Fruit fly (Drosophila melanogaster) whole organism, wandering third instar larva: ENCODE results near the gene CG42822.
A peak's percentile ranks its signal among the peaks of the same experiment; 100 is the strongest.

Experiments
- Abd-B ChIP-seq: fragments of >200 bp; optimal IDR thresholded peaks from 2 replicates; lab custom pipeline; 2017; ENCODE audit warnings: missing biosample characterization, missing genetic modification characterization
- CG32264 ChIP-seq: fragments of 200-800 bp; sonication (Bioruptor generic); optimal IDR thresholded peaks from 2 replicates; lab custom pipeline; 2016; ENCODE audit warnings: missing biosample characterization, missing genetic modification characterization
- CG9705 ChIP-seq: fragments of 200-800 bp; sonication (Bioruptor generic); optimal IDR thresholded peaks from 2 replicates; lab custom pipeline; 2018; ENCODE audit warnings: missing biosample characterization, mild to moderate bottlenecking, missing genetic modification characterization
- CrebA ChIP-seq: fragments of 200-800 bp; sonication (Bioruptor generic); optimal IDR thresholded peaks from 2 replicates; lab custom pipeline; 2016; ENCODE audit warnings: missing biosample characterization, mild to moderate bottlenecking, missing genetic modification characterization, borderline replicate concordance
- Dfd ChIP-seq: fragments of >200 bp; optimal IDR thresholded peaks from 2 replicates; lab custom pipeline; 2017; ENCODE audit warnings: missing biosample characterization, missing genetic modification characterization
- Dif ChIP-seq: fragments of 200-275, 200-300 bp; sonication (Bioruptor generic); optimal IDR thresholded peaks from 2 replicates; lab custom pipeline; 2018; ENCODE audit warnings: missing biosample characterization, missing genetic modification characterization; ENCODE audit not compliant: partially characterized antibody
- GATAd ChIP-seq: sonication (Bioruptor generic); optimal IDR thresholded peaks from 2 replicates; lab custom pipeline; 2016; ENCODE audit warnings: missing biosample characterization, missing genetic modification characterization
- HLH106 ChIP-seq: fragments of 200-800 bp; optimal IDR thresholded peaks from 3 replicates; lab custom pipeline; 2019; ENCODE audit warnings: missing biosample characterization, mild to moderate bottlenecking, missing genetic modification characterization, moderate library complexity
- Hnf4 ChIP-seq: fragments of 200-800 bp; sonication (Bioruptor generic); optimal IDR thresholded peaks from 2 replicates; lab custom pipeline; 2016; ENCODE audit warnings: missing biosample characterization, mild to moderate bottlenecking, missing genetic modification characterization
- Hr78 ChIP-seq: fragments of >200 bp; optimal IDR thresholded peaks from 2 replicates; lab custom pipeline; 2017; ENCODE audit warnings: missing biosample characterization, missing genetic modification characterization
- Hr83 ChIP-seq: fragments of 200-300 bp; sonication (Bioruptor generic); optimal IDR thresholded peaks from 2 replicates; lab custom pipeline; 2016; ENCODE audit warnings: missing biosample characterization, mild to moderate bottlenecking, missing genetic modification characterization, moderate library complexity; ENCODE audit not compliant: poor library complexity, severe bottlenecking
- Jra ChIP-seq: sonication (Bioruptor generic); optimal IDR thresholded peaks from 2 replicates; lab custom pipeline; 2016; ENCODE audit warnings: missing biosample characterization, missing genetic modification characterization
- Mio ChIP-seq: sonication (Bioruptor generic); optimal IDR thresholded peaks from 2 replicates; lab custom pipeline; 2016; ENCODE audit warnings: missing biosample characterization, missing genetic modification characterization
- Myc ChIP-seq: fragments of >200 bp; optimal IDR thresholded peaks from 2 replicates; lab custom pipeline; 2017
- N ChIP-seq: fragments of >200 bp; optimal IDR thresholded peaks from 2 replicates; lab custom pipeline; 2018; ENCODE audit warnings: missing biosample characterization, missing external identifiers, missing genetic modification characterization
- OdsH ChIP-seq: fragments of 200-800 bp; sonication (Bioruptor generic); optimal IDR thresholded peaks from 2 replicates; lab custom pipeline; 2016; ENCODE audit warnings: missing biosample characterization, mild to moderate bottlenecking, missing genetic modification characterization
- Rel ChIP-seq, 2 experiments: fragments of 200-800 bp; sonication (Bioruptor generic) in 1 of 2; optimal IDR thresholded peaks; 2 replicates in 1 of 2; 3 replicates in 1 of 2; lab custom pipeline; 2016 to 2019; ENCODE audit warnings: mild to moderate bottlenecking in 2 of 2, missing biosample characterization in 2 of 2, missing genetic modification characterization in 2 of 2, moderate library complexity in 1 of 2
- Sp1 ChIP-seq: fragments of 200-800 bp; sonication (Bioruptor generic); optimal IDR thresholded peaks from 3 replicates; lab custom pipeline; 2019; ENCODE audit warnings: missing biosample characterization, mild to moderate bottlenecking, missing genetic modification characterization, moderate library complexity
- Vsx2 ChIP-seq: fragments of 200-300, 225-300 bp; sonication (Bioruptor generic); optimal IDR thresholded peaks from 2 replicates; lab custom pipeline; 2018; ENCODE audit warnings: missing biosample characterization, missing genetic modification characterization; ENCODE audit not compliant: partially characterized antibody
- br ChIP-seq: fragments of 200-800 bp; sonication (Bioruptor generic); optimal IDR thresholded peaks from 2 replicates; lab custom pipeline; 2016; ENCODE audit warnings: missing biosample characterization, missing genetic modification characterization
- brk ChIP-seq: fragments of 200-800 bp; sonication (Bioruptor generic); optimal IDR thresholded peaks from 2 replicates; lab custom pipeline; 2016; ENCODE audit warnings: missing biosample characterization, mild to moderate bottlenecking, missing genetic modification characterization
- dl ChIP-seq, 2 experiments: fragments of 175-275, 200-275 bp in 1 of 2; fragments of 200-275 bp in 1 of 2; sonication (Bioruptor generic); optimal IDR thresholded peaks; lab custom pipeline; 2018; ENCODE audit warnings: mild to moderate bottlenecking in 2 of 2, missing biosample characterization in 2 of 2, missing genetic modification characterization in 2 of 2, moderate library complexity in 2 of 2; ENCODE audit not compliant: partially characterized antibody in 2 of 2, insufficient read depth in 1 of 2
- dmrt93B ChIP-seq: fragments of 200-800 bp; sonication (Bioruptor generic); optimal IDR thresholded peaks from 2 replicates; lab custom pipeline; 2018; ENCODE audit warnings: missing biosample characterization, mild to moderate bottlenecking, missing genetic modification characterization
- dsf ChIP-seq: sonication (Bioruptor generic); optimal IDR thresholded peaks from 2 replicates; lab custom pipeline; 2016; ENCODE audit warnings: missing biosample characterization, missing genetic modification characterization, borderline replicate concordance
- ey ChIP-seq: fragments of 200-800 bp; sonication (Bioruptor generic); optimal IDR thresholded peaks from 2 replicates; lab custom pipeline; 2016; ENCODE audit warnings: missing biosample characterization, missing genetic modification characterization
- foxo ChIP-seq, 2 experiments: fragments of 200-800 bp; sonication (Bioruptor generic); optimal IDR thresholded peaks; 2 replicates in 1 of 2; 3 replicates in 1 of 2; lab custom pipeline; 2016 to 2017; ENCODE audit warnings: missing biosample characterization in 2 of 2, missing genetic modification characterization in 2 of 2
- fru ChIP-seq: fragments of 200-800 bp; sonication (Bioruptor generic); optimal IDR thresholded peaks from 3 replicates; lab custom pipeline; 2016; ENCODE audit warnings: missing biosample characterization, mild to moderate bottlenecking, missing genetic modification characterization
- h ChIP-seq: fragments of 200-800 bp; sonication (Bioruptor generic); optimal IDR thresholded peaks from 3 replicates; lab custom pipeline; 2016; ENCODE audit warnings: missing biosample characterization, mild to moderate bottlenecking, missing genetic modification characterization
- jim ChIP-seq: fragments of 175-275, 200-325 bp; sonication (Bioruptor generic); optimal IDR thresholded peaks from 2 replicates; lab custom pipeline; 2016; ENCODE audit warnings: missing biosample characterization, mild to moderate bottlenecking, missing genetic modification characterization
- lola ChIP-seq: fragments of >200 bp; optimal IDR thresholded peaks from 2 replicates; lab custom pipeline; 2017; ENCODE audit warnings: missing biosample characterization, missing genetic modification characterization
- pan ChIP-seq: fragments of >200 bp; optimal IDR thresholded peaks from 2 replicates; lab custom pipeline; 2017
- psq ChIP-seq: fragments of 200-800 bp; sonication (Bioruptor generic); optimal IDR thresholded peaks from 3 replicates; lab custom pipeline; 2017; ENCODE audit warnings: missing biosample characterization, mild to moderate bottlenecking, missing genetic modification characterization, moderate library complexity
- rgr ChIP-seq: fragments of 200-800 bp; sonication (Bioruptor generic); optimal IDR thresholded peaks from 3 replicates; lab custom pipeline; 2016; ENCODE audit warnings: missing biosample characterization, mild to moderate bottlenecking, missing genetic modification characterization
- sage ChIP-seq: fragments of 200-800 bp; sonication (Bioruptor generic); optimal IDR thresholded peaks from 2 replicates; lab custom pipeline; 2016; ENCODE audit warnings: missing biosample characterization, mild to moderate bottlenecking, missing genetic modification characterization
- sv ChIP-seq: fragments of 200-800 bp; sonication (Bioruptor generic); optimal IDR thresholded peaks from 3 replicates; lab custom pipeline; 2016; ENCODE audit warnings: missing biosample characterization, missing genetic modification characterization
- tai ChIP-seq: sonication (Bioruptor generic); optimal IDR thresholded peaks from 2 replicates; lab custom pipeline; 2016; ENCODE audit warnings: missing biosample characterization, missing genetic modification characterization
- usp ChIP-seq: fragments of >200 bp; optimal IDR thresholded peaks from 2 replicates; lab custom pipeline; 2017; ENCODE audit warnings: missing biosample characterization, missing genetic modification characterization
- woc ChIP-seq: sonication (Bioruptor generic); optimal IDR thresholded peaks from 2 replicates; lab custom pipeline; 2016; ENCODE audit warnings: missing biosample characterization, mild to moderate bottlenecking, missing genetic modification characterization

The CG42822 gene

dm6 chr3R:17400675-17401118, 13.0 kb upstream of the CG42822 start:
- TF ChIP-seq Myc (lab: Kevin White, UChicago): no peak
- peak; percentile 43 for TF ChIP-seq CG32264 (GFP tag; lab: Kevin White, UChicago)
- TF ChIP-seq N (GFP tag; lab: Kevin White, UChicago): no peak
- TF ChIP-seq Dif (GFP tag; lab: Kevin White, UChicago): no peak
- TF ChIP-seq HLH106: peak; percentile 71
- peak; percentile 63 for TF ChIP-seq fru (GFP tag; lab: Kevin White, UChicago)
- no peak for TF ChIP-seq sage (GFP tag; lab: Kevin White, UChicago)
- TF ChIP-seq woc: peak; percentile 32
- TF ChIP-seq dsf: no peak
- TF ChIP-seq Jra (GFP tag; lab: Kevin White, UChicago): no peak
- TF ChIP-seq br (GFP tag; lab: Kevin White, UChicago): peak; percentile 54
- peak; percentile 43 for TF ChIP-seq CG9705 (GFP tag; lab: Kevin White, UChicago)
- TF ChIP-seq tai (GFP tag; lab: Kevin White, UChicago): no peak
- peak in 1 of 2 experiments; percentile 73 for TF ChIP-seq foxo (GFP tag; optimal IDR thresholded peaks at IDR 0.05; lab: Kevin White, UChicago)
- TF ChIP-seq Hr78: no peak
- no peak for TF ChIP-seq dl (GFP tag; optimal IDR thresholded peaks at IDR 0.05; lab: Kevin White, UChicago; ENCODE audit: insufficient read depth in 1 of 2, partially characterized antibody in 2 of 2)
- no peak for TF ChIP-seq jim (GFP tag; lab: Kevin White, UChicago)
- peak; percentile 56 for TF ChIP-seq OdsH (GFP tag; lab: Kevin White, UChicago)
- no peak for TF ChIP-seq CrebA (GFP tag; lab: Kevin White, UChicago)
- peak; percentile 29 for TF ChIP-seq Hnf4
- TF ChIP-seq Vsx2 (GFP tag; lab: Kevin White, UChicago): no peak
- no peak for TF ChIP-seq sv (GFP tag; lab: Kevin White, UChicago)
- TF ChIP-seq Abd-B: no peak
- peak; percentile 58 for TF ChIP-seq Sp1
- TF ChIP-seq dmrt93B (GFP tag; lab: Kevin White, UChicago): peak; percentile 29
- TF ChIP-seq Hr83: no peak
- TF ChIP-seq Dfd (GFP tag; lab: Kevin White, UChicago): no peak
- TF ChIP-seq pan (lab: Kevin White, UChicago): no peak
- no peak for TF ChIP-seq psq (GFP tag; lab: Kevin White, UChicago)
- TF ChIP-seq lola (GFP tag; lab: Kevin White, UChicago): no peak
- no peak for TF ChIP-seq Rel (GFP tag; optimal IDR thresholded peaks at IDR 0.05; lab: Kevin White, UChicago)
- no peak for TF ChIP-seq Rel (tag; optimal IDR thresholded peaks at IDR 0.05; lab: Kevin White, UChicago)
- peak; percentile 46 for TF ChIP-seq ey (GFP tag; lab: Kevin White, UChicago)
- TF ChIP-seq GATAd: no peak
- TF ChIP-seq h (GFP tag; lab: Kevin White, UChicago): peak; percentile 76
- no peak for TF ChIP-seq Mio (GFP tag; lab: Kevin White, UChicago)
- TF ChIP-seq brk: no peak
- peak; percentile 42 for TF ChIP-seq rgr
- TF ChIP-seq usp (GFP tag; lab: Kevin White, UChicago): no peak
- TF ChIP-seq, all 38 proteins: peak for 14

dm6 chr3R:17401289-17401752, 12.4 kb upstream of the CG42822 start:
- TF ChIP-seq woc (peak; percentile 35), HLH106 (peak; percentile 24), fru (GFP tag; lab: Kevin White, UChicago) (peak; percentile 45), tai (GFP tag; lab: Kevin White, UChicago) (peak; percentile 77), brk (peak; percentile 45), CG32264 (GFP tag; lab: Kevin White, UChicago) (no peak), sv (GFP tag; lab: Kevin White, UChicago) (peak; percentile 35), h (GFP tag; lab: Kevin White, UChicago) (peak; percentile 32), N (GFP tag; lab: Kevin White, UChicago) (peak; percentile 89), CG9705 (GFP tag; lab: Kevin White, UChicago) (no peak), OdsH (GFP tag; lab: Kevin White, UChicago) (no peak), dsf (peak; percentile 12), br (GFP tag; lab: Kevin White, UChicago) (no peak), Rel (GFP tag; optimal IDR thresholded peaks at IDR 0.05; lab: Kevin White, UChicago) (no peak), Rel (tag; optimal IDR thresholded peaks at IDR 0.05; lab: Kevin White, UChicago) (peak; percentile 29), ey (GFP tag; lab: Kevin White, UChicago) (peak; percentile 21), rgr (peak; percentile 35), Hnf4 (peak; percentile 34), dl (GFP tag; optimal IDR thresholded peaks at IDR 0.05; lab: Kevin White, UChicago; ENCODE audit: insufficient read depth in 1 of 2, partially characterized antibody in 2 of 2) (no peak), Myc (lab: Kevin White, UChicago) (no peak), foxo (GFP tag; optimal IDR thresholded peaks at IDR 0.05; lab: Kevin White, UChicago) (peak in 1 of 2 experiments; percentile 45)
- TF ChIP-seq, all 38 proteins: peak for 14
